Fruit fly (Drosophila melanogaster) whole organism, larva: ENCODE results near the gene mth.

Source experiments
- noc ChIP-seq: fragments of 200-800 bp; sonication (Bioruptor generic); optimal IDR thresholded peaks from 3 replicates; lab custom pipeline; 2019; ENCODE audit warnings: missing biosample characterization, mild to moderate bottlenecking, missing genetic modification characterization, moderate library complexity

mth gene

DNA sequence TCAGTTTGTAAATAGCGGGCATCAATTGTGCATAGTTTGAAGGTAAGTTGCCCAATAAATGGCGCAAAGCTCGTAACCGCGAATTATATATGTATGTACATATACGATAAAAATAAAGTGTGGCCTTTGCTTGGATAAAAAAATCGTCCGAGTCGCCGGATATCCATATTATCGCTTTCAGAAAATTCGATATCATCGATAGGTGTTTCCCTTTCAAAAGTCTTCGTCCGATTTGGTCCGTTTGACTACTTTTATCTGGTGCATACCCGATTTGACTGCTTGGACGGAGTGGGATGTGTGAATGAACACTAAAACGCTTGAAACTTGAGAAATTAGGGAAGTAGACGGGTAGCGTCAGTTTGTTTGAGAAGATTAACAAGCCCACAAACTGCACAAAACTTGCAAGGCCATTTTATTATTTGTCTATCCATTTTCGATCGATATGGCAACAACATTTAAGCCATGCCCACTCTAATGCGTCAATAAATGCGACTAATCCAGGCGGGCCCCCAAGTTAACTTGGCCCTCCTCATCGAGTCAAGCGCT is 17.5 kb downstream of the mth start:
- TF ChIP-seq noc (tag; lab: Kevin White, UChicago) = no peak

DNA sequence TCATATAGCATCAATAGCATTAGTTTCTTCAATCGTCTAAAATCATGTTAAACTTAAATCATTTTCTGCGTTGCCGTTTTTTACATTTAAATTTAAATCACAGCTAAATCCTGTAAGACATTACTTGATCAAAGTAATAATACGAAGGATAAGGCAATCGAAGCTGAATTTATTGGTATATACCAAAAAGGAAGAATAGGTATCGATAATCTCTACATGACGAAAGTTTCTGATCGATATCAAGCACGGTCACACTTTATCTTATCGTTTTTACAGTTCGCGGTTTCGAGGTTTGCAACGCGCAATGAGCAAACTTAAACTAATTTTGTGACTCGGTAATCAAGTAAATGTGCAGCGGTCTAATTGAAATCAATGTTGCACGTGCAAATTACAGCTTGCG is 18.9 kb downstream of the mth start, which contains the start of the genes Atac3 and Ptpmeg:
Gene Atac3 (minus strand): TSS at position 160 of the 400 bp plus-strand sequence.
Gene Ptpmeg (plus strand): TSS at position 265 of the 400 bp plus-strand sequence.
- TF ChIP-seq noc (tag; lab: Kevin White, UChicago) = no peak

DNA sequence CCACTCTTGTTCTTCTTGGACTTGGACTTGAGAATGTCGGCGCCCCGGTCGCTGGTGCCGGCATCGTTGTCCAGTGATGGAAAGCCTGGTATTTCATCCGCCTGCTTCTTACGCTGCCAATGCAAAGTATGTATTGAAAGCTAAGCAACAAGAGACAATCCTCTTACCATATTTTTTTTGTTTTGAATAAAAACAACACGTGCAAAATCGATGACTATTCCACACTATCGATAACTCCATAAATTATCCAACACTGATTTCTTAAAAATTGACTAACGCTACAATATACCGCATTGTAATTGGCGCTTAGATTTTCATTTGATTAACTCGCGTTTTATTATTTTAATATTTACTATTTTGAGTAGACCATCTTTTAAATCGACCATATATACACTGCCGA is 22.3 kb downstream of the mth start, which contains the start of gene CG32344:
Gene CG32344 (minus strand): TSS at position 235 of the 400 bp plus-strand sequence.
- no peak for TF ChIP-seq noc (tag; lab: Kevin White, UChicago)

DNA sequence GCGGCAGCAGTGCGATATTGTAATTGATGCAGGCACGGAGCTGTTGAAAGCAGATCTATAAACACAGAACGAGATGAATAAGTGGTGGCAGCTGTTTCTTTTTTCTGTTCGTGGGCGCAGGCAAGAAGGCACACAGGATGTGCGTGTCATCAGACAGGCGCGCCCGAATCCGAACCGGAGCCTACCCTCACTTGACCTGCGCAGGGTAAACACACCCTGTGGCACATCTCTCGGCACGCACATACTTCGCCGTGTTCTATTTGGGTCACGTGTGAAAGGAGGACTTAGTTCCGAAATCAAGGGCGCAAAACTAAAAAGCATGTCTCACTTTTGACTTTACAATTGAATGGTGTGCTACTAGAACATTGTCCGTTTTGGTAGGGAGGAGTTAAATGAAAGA is 25.3 kb downstream of the mth start:
- TF ChIP-seq noc (tag; lab: Kevin White, UChicago) = no peak

DNA sequence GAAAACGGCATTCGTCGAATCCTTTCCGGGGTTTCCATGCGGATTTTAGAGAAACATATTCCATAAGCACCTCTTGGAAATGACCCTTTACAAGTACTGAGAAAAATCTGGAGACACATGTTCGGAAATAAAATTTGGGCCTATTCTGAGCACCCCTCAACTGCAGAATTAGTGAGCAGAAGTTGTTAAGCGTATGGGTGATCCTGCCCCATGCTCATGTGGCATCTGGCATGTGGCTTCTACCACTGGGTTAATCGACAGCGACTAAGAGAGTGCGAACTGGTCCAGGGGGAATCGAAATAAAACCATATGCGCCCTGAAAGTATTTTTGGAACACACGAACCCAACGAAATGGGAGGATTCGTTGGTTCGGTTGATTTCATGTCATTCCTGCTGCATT is 26.0 kb downstream of the mth start:
- no peak for TF ChIP-seq noc (tag; lab: Kevin White, UChicago)

DNA sequence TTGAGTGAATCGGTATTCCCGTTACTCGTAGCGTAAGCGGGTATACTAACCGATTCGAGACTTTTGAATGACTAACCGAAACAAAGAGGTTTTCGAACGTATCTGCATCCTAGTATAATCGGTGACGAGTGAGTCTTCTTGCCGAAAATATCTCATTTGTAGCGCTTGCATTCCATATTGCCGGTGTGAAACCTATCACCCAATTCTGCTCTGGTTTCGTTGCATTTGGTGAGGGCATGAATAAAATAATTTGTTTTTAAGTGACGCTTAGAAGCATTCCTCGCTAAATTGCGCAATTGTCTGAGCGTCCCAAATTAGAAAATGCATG is 26.8 kb downstream of the mth start:
- TF ChIP-seq noc (tag; lab: Kevin White, UChicago) = no peak

DNA sequence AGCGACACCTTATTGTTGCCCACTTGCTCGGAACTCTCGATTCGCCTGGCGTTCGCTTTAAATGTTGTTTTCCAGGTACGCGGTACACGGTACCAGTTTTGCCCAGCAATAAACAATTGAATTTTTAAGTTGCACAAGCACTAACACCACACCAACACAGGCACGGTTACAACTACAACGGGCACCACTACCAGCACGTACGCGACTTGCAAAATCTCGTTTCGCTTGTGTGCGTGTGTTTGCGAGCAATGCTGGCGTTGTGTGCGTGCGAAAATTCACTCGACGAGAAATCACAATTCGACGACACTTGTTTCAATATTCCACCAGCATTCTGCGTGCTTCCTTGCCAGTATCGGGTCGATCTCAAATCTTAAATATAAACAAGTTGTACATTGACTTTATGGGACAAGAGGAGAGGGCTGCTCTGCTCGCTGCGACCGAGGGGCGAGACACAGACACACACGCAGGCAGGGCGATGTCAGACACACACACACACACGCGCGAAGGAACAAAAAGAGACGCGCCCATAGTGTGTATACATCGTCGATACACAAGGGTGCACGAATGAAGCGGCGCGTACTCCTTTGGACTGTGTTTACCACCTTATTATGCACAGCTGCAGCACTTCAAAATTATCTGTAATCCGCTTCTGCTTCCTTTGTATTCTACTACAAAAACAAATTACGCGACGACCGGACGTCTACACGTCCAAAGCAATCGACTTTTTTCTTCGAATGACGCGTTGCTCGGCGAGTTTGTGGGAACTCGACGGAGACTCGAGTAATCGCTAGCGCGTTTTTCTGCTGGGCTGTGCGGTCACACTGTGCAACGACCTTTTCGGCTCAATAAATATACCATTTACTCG is 27.4 kb downstream of the mth start, which contains the start of gene fwd:
Gene fwd (minus strand): TSS at position 740 of the 865 bp plus-strand sequence.
- TF ChIP-seq noc (tag; lab: Kevin White, UChicago) = peak; percentile 36

DNA sequence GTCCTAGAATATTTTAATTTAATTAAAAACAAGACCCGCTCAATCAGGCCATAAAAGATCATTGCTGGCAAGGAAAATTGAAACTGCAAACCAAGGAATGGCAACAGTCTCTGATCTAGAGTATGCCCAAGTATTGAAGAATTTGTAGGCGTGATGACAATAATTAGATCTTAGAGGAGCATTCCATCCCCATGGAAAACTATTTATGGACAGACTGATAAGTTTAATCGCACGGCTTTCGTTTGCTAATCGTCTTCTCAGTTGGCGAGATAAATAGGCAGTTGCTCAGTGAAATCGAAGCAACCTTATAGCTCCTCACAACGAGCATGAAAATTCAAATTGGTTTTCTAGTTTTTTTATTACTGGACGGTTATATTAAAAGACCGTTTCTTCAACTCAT is 30.0 kb downstream of the mth start, which contains the start of gene ddbt:
Gene ddbt (plus strand): TSS at position 301 of the 400 bp plus-strand sequence.
- no peak for TF ChIP-seq noc (tag; lab: Kevin White, UChicago)

DNA sequence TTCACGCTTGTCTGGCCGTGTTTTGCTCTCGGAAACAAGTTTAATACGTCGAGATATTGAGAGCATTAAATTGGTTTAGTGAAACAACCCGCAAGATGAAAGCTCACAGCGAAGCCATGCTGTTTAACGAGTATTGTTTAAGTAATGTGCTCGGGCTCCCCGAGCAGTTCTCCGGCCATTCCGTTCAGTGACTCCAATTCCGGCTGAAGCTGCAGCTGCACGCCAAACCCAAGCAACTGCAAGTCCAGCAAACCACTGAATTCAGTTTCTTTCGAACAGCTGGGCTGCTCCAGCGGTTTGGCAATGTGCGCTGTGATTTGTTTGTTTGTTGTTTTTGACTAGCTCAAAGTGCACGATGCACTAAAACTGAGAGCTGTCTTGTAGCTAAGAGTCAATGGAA is 31.6 kb downstream of the mth start:
- no peak for TF ChIP-seq noc (tag; lab: Kevin White, UChicago)

DNA sequence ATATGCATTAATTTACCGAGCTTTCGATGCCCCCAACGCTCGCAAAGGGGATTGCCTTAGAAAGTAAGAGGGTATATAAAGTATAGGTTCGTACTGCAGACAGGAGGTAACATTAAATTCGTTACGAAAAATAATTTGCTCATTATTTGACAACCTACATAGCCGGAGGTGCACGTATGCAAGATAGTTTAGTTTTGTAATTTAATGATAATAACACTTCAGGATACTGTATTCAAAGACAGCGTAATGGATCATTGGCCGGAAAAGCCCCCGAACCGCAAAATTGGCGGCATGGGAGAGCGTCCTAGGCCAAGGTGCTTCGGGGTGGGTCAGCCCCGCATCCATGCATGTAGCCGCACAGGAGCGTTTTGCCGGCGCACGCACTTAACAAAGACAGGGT is 34.4 kb downstream of the mth start:
- no peak for TF ChIP-seq noc (tag; lab: Kevin White, UChicago)

DNA sequence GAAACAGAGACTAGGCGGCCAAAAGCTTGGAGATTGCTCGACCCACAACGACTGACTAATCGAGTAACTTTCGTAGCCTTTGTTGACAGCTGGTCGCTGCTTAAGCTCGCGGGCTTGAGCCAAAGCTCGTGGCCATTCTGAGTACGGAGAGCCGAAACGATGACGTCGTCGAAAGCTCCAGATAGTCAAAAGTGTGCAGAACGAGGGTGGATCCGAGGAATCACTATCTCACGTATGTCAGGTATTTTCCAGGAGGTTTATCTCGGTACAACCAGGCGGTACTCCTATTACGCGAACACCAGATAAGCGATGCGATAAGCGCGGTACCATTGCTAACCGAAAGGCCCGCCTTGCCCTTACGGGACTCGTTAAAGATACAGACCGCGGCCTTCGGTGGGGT is 35.1 kb downstream of the mth start:
- TF ChIP-seq noc (tag; lab: Kevin White, UChicago) = no peak

DNA sequence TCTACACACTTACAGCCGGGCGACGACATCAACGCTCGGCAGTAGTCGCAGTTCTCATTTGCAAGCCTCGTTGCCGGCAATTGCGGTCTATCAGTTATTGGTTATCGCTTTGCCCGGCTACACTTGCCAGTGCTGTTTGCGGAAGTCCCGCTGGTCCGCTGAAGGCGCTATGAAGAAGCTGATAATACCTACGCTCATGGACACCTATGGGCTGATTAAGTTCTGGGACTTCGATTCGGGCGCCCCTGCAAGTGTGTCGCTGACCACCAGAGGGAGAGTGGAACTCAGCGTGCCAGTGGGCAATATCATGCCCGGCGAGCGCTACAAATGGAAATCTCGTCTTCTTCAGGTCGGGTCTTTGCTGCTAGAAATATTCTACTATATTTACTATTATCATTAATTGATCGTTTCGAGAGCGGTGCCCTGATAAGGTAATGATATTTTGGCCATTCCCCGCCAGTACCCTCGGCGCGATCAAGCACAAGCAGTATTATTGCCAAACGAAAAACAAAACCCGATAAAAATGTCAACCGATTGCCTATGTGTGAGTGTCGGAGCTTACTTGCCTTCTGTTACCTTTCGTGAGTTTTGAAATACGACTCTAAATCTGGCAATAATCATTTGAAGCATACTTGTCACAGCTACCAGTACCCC is 46.7 kb downstream of the mth start:
- TF ChIP-seq noc (tag; lab: Kevin White, UChicago) = no peak

DNA sequence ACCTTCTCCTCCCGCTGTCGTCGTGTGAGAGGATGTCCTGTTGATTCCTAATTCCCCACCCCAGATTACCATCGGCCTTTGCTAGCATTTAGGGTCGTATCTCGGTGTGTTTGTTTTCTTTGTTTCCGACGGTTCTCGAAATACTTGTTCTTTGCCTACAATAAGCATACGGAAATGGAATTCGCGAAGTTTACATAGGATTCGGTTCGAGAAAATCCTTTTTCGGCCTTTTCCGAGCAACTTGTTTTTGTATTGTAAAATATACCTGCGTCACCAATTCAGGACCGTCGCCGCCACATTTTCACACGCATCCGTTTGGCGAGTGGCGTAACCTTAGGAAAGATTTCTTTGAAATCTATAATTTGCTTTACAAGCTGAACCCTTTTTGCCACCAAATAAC is 48.3 kb downstream of the mth start:
- no peak for TF ChIP-seq noc (tag; lab: Kevin White, UChicago)

DNA sequence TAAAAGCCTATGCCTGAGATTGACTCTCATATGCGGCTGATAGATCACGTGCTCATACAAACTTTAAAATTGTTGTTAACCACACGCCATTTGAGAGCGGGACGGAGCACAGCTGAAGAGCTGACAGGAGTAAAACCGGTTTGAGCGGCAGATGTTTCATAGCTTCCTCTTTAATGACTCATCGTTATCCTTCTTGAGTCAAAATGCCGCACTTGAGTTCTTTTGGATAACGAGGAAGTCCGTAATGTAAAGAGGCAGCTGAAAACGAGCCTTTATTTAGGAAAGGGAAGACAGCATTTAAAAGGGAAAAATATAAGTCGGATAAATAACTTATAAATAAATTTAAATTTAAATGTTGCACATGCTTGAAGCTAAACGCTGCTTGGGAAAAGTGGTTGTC is 49.5 kb downstream of the mth start:
- no peak for TF ChIP-seq noc (tag; lab: Kevin White, UChicago)

DNA sequence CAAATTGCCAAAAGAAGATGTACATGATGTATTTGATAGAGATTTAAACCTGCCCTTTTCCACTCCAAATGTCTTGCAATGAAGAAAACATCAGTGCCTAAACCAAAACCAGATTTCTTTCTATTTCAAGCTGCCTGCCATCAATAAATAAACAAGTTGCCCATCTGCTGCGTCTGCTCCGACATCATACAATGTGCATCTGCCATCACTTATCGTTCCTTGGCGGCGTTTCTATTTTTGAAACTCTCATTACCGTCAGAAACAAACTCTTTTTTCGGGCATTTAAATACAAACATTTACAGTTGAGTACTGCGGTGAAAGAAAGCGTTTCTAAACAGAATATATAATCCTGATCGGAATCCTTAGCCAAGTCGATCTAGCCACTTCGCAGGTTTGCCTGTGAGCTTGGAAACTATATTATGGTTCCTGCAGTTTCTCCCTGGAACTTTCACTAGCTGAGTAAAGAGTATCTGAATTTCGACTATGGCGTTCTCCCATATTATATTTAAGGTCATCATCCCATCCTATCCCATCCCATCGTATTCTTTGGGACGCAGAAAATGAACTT is 51.8 kb downstream of the mth start:
- TF ChIP-seq noc (tag; lab: Kevin White, UChicago) = no peak
